Worm (Caenorhabditis elegans) whole organism, L4 larva: ENCODE measurements around the gene cyy-1.
A peak's percentile ranks its signal among the peaks of the same experiment; 100 is the strongest.

Experiments used
- F44E2.7 ChIP-seq: fragments of 200-800 bp; sonication (Bioruptor generic); IDR thresholded peaks from 2 replicates; pipeline ENCODE4 v2.1.2; 2022; ENCODE audit warnings: missing genetic modification characterization, missing compliant biosample characterization
- T20F7.1 ChIP-seq: fragments of 200-800 bp; sonication (Bioruptor generic); optimal IDR thresholded peaks from 2 replicates; lab custom pipeline; 2018; ENCODE audit warnings: mild to moderate bottlenecking, missing genetic modification characterization, missing compliant biosample characterization
- T26A8.4 ChIP-seq: fragments of 200-800 bp; sonication (Bioruptor generic); IDR thresholded peaks from 2 replicates; pipeline ENCODE4 v1.3.6; 2022; ENCODE audit warnings: missing genetic modification characterization, missing compliant biosample characterization
- Y5F2A.4 ChIP-seq: fragments of 200-800 bp; sonication (Bioruptor generic); optimal IDR thresholded peaks from 2 replicates; lab custom pipeline; 2018; ENCODE audit warnings: mild to moderate bottlenecking, missing genetic modification characterization, missing compliant biosample characterization
- aha-1 ChIP-seq: fragments of 150-350 bp; peaks from one replicate; lab custom pipeline; 2014; ENCODE audit warnings: missing biosample characterization, missing genetic modification characterization
- arid-1 ChIP-seq: fragments of 200-800 bp; sonication (Bioruptor generic); conservative IDR thresholded peaks from 2 replicates; pipeline ENCODE4 v1.3.6; 2022; ENCODE audit warnings: missing genetic modification reagents, missing genetic modification characterization, missing compliant biosample characterization
- ceh-20 ChIP-seq: fragments of 200-800 bp; sonication (Bioruptor generic); IDR thresholded peaks from 2 replicates; pipeline ENCODE4 v1.3.6; 2022; ENCODE audit warnings: missing genetic modification reagents, missing genetic modification characterization, missing compliant biosample characterization
- ceh-32 ChIP-seq: sonication (generic microtip); optimal IDR thresholded peaks from 2 replicates; lab custom pipeline; 2016; ENCODE audit warnings: mild to moderate bottlenecking, missing genetic modification characterization, missing compliant biosample characterization; ENCODE audit not compliant: poor library complexity
- ces-1 ChIP-seq: fragments of 150-350 bp; sonication (generic microtip); optimal IDR thresholded peaks from 4 replicates; lab custom pipeline; 2014; ENCODE audit warnings: missing biosample characterization, missing genetic modification reagents, missing genetic modification characterization
- cey-2 ChIP-seq: sonication (generic microtip); optimal IDR thresholded peaks from 3 replicates; lab custom pipeline; 2017; ENCODE audit warnings: missing genetic modification characterization, mild to moderate bottlenecking, missing compliant biosample characterization, antibody characterized with exemption, borderline replicate concordance; ENCODE audit not compliant: insufficient read depth
- ctbp-1 ChIP-seq: fragments of 200-800 bp; sonication (Bioruptor generic); IDR thresholded peaks from 2 replicates; pipeline ENCODE4 v1.3.6; 2022; ENCODE audit warnings: missing genetic modification reagents, missing genetic modification characterization, missing compliant biosample characterization
- dmd-6 ChIP-seq: fragments of 200-800 bp; sonication (Bioruptor generic); IDR thresholded peaks from 2 replicates; pipeline ENCODE4 v1.3.6; 2022; ENCODE audit warnings: missing genetic modification reagents, missing genetic modification characterization, missing compliant biosample characterization
- dmd-8 ChIP-seq: fragments of 200-800 bp; sonication (Bioruptor generic); IDR thresholded peaks from 2 replicates; pipeline ENCODE4 v1.3.6; 2022; ENCODE audit warnings: missing genetic modification characterization, missing compliant biosample characterization
- egl-27 ChIP-seq: sonication (generic microtip); optimal IDR thresholded peaks from 3 replicates; lab custom pipeline; 2017; ENCODE audit warnings: missing biosample characterization, missing genetic modification reagents, missing genetic modification characterization
- fkh-10 ChIP-seq: fragments of 150-350 bp; optimal IDR thresholded peaks from 2 replicates; lab custom pipeline; 2014; ENCODE audit warnings: missing biosample characterization, missing genetic modification reagents, missing genetic modification characterization
- hlh-30 ChIP-seq: sonication (generic microtip); optimal IDR thresholded peaks from 2 replicates; lab custom pipeline; 2017; ENCODE audit warnings: antibody characterized with exemption, mild to moderate bottlenecking, missing genetic modification characterization, missing compliant biosample characterization; ENCODE audit not compliant: insufficient read depth
- lin-29 ChIP-seq: fragments of 200-800 bp; sonication (Bioruptor generic); IDR thresholded peaks from 2 replicates; pipeline ENCODE4 v1.3.6; 2022; ENCODE audit warnings: missing genetic modification reagents, missing genetic modification characterization, missing compliant biosample characterization
- lin-39 ChIP-seq: fragments of 150-350 bp; optimal IDR thresholded peaks from 2 replicates; lab custom pipeline; 2014; ENCODE audit warnings: missing biosample characterization, missing genetic modification reagents, missing genetic modification characterization
- lir-3 ChIP-seq: sonication (generic microtip); optimal IDR thresholded peaks from 2 replicates; lab custom pipeline; 2016; ENCODE audit warnings: mild to moderate bottlenecking, missing genetic modification characterization, missing compliant biosample characterization
- lsy-2 ChIP-seq, 2 experiments: fragments of 150-350 bp in 1 of 2; sonication (generic microtip) in 1 of 2; optimal IDR thresholded peaks; 2 replicates each; lab custom pipeline; 2014 to 2017; ENCODE audit warnings: missing biosample characterization in 2 of 2, missing genetic modification characterization in 2 of 2
- mdl-1 ChIP-seq, 2 experiments: fragments of 150-350 bp in 1 of 2; sonication (generic microtip) in 1 of 2; optimal IDR thresholded peaks; 2 replicates each; lab custom pipeline; 2014 to 2017; ENCODE audit warnings: missing biosample characterization in 2 of 2, missing genetic modification characterization in 2 of 2
- mep-1 ChIP-seq: fragments of 150-350 bp; sonication (generic microtip); optimal IDR thresholded peaks from 3 replicates; lab custom pipeline; 2014; ENCODE audit warnings: missing biosample characterization, missing genetic modification characterization
- nhr-102 ChIP-seq: sonication (generic microtip); optimal IDR thresholded peaks from 2 replicates; lab custom pipeline; 2016; ENCODE audit warnings: mild to moderate bottlenecking, missing genetic modification characterization, moderate library complexity, missing compliant biosample characterization
- nhr-111 ChIP-seq: fragments of 200-800 bp; sonication (Bioruptor generic); optimal IDR thresholded peaks from 2 replicates; lab custom pipeline; 2018; ENCODE audit warnings: mild to moderate bottlenecking, missing genetic modification characterization, missing compliant biosample characterization
- nhr-237 ChIP-seq: sonication (generic microtip); optimal IDR thresholded peaks from 2 replicates; lab custom pipeline; 2017; ENCODE audit warnings: missing biosample characterization, missing genetic modification characterization
- nhr-25 ChIP-seq: sonication (generic microtip); optimal IDR thresholded peaks from 2 replicates; lab custom pipeline; 2017; ENCODE audit warnings: missing genetic modification characterization, mild to moderate bottlenecking, missing compliant biosample characterization, antibody characterized with exemption, moderate library complexity, borderline replicate concordance; ENCODE audit not compliant: insufficient read depth
- nhr-28 ChIP-seq: fragments of 150-350 bp; optimal IDR thresholded peaks from 2 replicates; lab custom pipeline; 2014; ENCODE audit warnings: missing biosample characterization, missing genetic modification characterization
- pqm-1 ChIP-seq: sonication (generic microtip); optimal IDR thresholded peaks from 2 replicates; lab custom pipeline; 2017; ENCODE audit warnings: missing biosample characterization, missing genetic modification characterization
- sdz-12 ChIP-seq: fragments of 200-800 bp; sonication (Bioruptor generic); optimal IDR thresholded peaks from 2 replicates; lab custom pipeline; 2018; ENCODE audit warnings: mild to moderate bottlenecking, missing genetic modification characterization, missing compliant biosample characterization
- set-16 ChIP-seq: fragments of 200-800 bp; sonication (Bioruptor generic); IDR thresholded peaks from 2 replicates; pipeline ENCODE4 v1.3.6; 2022; ENCODE audit warnings: missing genetic modification reagents, missing genetic modification characterization, missing compliant biosample characterization
- skn-1 ChIP-seq: fragments of 150-350 bp; optimal IDR thresholded peaks from 2 replicates; lab custom pipeline; 2014; ENCODE audit warnings: missing biosample characterization, missing genetic modification characterization
- spr-3 ChIP-seq: fragments of 200-800 bp; sonication (Bioruptor generic); optimal IDR thresholded peaks from 2 replicates; lab custom pipeline; 2018; ENCODE audit warnings: mild to moderate bottlenecking, missing genetic modification characterization, missing compliant biosample characterization
- tra-1 ChIP-seq: fragments of 200-800 bp; sonication (Bioruptor generic); IDR thresholded peaks from 2 replicates; pipeline ENCODE4 v1.3.6; 2022; ENCODE audit warnings: missing genetic modification reagents, missing genetic modification characterization, missing compliant biosample characterization
- unc-39 ChIP-seq: sonication (generic microtip); optimal IDR thresholded peaks from 2 replicates; lab custom pipeline; 2017; ENCODE audit warnings: missing biosample characterization, missing genetic modification characterization
- unc-62 ChIP-seq, 3 experiments: fragments of 150-350 bp in 1 of 3; sonication (generic microtip); optimal IDR thresholded peaks in 2 of 3; peaks in 1 of 3; 1 replicate in 1 of 3; 2 replicates in 2 of 3; lab custom pipeline; 2014 to 2017; ENCODE audit warnings: missing biosample characterization in 3 of 3, missing genetic modification characterization in 3 of 3, missing genetic modification reagents in 3 of 3, missing genotype in 1 of 3
- zip-2 ChIP-seq: fragments of 150-350 bp; optimal IDR thresholded peaks from 2 replicates; lab custom pipeline; 2014; ENCODE audit warnings: missing biosample characterization, missing genetic modification characterization

The cyy-1 gene

DNA sequence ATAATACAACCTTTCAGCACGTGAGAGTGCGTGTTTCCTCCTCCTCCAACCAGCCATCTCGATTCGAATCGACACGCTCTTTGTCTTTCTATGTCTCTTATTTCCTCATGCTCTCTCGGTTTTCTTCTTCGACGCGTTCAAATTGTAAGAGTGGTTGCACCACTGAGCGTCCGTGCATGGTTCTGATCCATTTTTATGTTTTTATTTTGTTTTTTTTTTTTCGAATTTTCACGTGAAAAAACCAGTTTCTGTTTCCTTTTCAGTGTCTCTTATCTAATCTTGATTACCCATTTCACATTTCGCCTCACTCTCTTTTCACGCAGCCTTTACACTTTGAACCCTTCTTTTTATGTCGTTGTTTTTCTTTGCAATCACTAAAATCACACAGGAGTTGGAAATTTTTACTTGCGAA, 34.8 kb upstream of the cyy-1 start (continued):
- TF ChIP-seq cey-2, result no peak
- no peak for TF ChIP-seq set-16 (GFP tag; lab: Robert Waterston, UW)
- no peak for TF ChIP-seq arid-1 (GFP tag; lab: Robert Waterston, UW)
- peak; percentile 53 for TF ChIP-seq nhr-28 (tag; lab: Kevin White, UChicago)
- TF ChIP-seq ceh-20 (GFP tag; lab: Robert Waterston, UW), result no peak
- TF ChIP-seq tra-1, result no peak
- peak; percentile 17 to 88 for TF ChIP-seq mdl-1 (tag; optimal IDR thresholded peaks at IDR 0.05; lab: Kevin White, UChicago)
- no peak for TF ChIP-seq nhr-102 (tag; lab: Kevin White, UChicago)

DNA sequence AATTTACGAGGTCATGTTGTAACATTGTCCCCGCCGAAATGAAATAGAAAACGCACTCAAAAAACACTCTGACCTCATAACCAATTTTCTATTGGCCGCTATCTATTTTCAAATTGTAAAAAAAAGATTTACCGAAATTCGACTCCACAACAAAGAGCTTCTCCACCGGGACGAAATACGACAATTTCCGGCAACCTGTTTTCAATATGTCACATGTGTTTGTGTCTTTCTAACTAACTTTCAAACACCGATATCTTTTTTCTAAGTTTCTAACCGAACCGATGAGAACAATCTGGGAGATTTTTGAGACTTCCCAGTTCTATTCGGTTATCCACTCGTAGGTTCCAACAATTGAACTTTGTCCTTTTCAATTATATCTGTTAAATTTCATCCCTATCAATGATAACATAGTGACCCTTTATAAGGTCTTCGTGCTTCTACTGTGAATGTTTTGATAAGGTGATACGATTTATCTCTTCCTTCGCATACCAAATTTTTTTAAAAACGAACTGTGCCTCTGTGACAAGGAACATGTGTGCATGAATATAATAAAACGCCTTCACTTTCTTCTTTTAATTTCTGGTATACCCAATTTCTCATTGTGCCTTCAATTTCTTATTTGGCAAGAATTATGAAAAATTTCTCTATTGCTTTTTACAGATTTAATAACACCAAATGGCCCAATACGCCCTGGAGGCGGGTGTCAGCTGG, 33.9 kb upstream of the cyy-1 start, which contains the start of gene lmbr-1:
Gene lmbr-1, plus strand, starts transcription at position 661 of the 711 bp plus-strand sequence.
- TF ChIP-seq pqm-1 (tag; lab: Kevin White, UChicago), result no peak
- TF ChIP-seq aha-1 (tag; lab: Kevin White, UChicago), result peak; percentile 65

DNA sequence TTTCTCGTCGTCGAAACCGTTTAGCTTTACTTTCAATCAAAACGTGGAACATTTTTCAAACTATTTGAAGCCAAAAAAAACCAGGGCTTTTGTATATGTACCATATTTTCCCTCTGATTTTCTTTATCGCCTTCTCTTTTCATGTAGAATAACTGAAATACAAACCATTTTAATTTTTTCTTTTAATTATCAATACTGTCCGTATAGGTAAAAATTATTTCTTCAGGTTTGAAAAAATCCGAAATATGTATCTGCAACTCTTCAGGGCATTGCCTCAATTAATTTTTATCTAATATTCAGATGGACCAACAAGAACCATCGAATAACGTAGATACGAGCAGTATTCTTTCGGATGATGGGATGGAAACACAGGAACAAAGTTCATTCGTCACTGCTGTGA, 30.7 kb upstream of the cyy-1 start, which contains the start of gene met-2:
Gene met-2, plus strand, starts transcription at position 301 of the 400 bp plus-strand sequence.
- TF ChIP-seq lir-3 (tag; lab: Kevin White, UChicago), result no peak
- peak; percentile 39 for TF ChIP-seq T20F7.1 (GFP tag; lab: Kevin White, UChicago)
- peak; percentile 2 for TF ChIP-seq mep-1 (tag; lab: Kevin White, UChicago)

DNA sequence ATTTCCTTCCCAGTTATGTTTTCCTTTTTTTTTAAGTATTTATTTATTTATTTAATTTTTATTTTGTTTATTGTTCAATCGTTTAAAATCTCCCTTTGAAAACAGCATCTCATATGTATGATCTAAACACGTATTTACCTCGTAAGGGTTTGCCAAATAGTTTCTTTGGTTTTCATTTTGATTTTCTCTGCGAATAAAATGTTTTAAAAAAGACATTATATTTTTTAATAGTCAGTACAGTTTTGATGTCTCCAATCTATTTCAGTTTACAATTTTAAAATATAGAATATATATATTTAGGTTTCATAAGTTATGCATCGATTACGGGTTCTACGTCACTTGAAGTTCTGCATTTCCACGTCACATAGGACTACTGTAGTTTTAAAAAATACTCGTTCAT, 25.0 kb upstream of the cyy-1 start, which contains the start of gene R05D3.12:
Gene R05D3.12, plus strand, starts transcription at position 301 of the 400 bp plus-strand sequence.
- TF ChIP-seq T26A8.4 (GFP tag; lab: Robert Waterston, UW), result no peak
- TF ChIP-seq F44E2.7 (GFP tag; lab: Robert Waterston, UW), result no peak
- no peak for TF ChIP-seq aha-1 (tag; lab: Kevin White, UChicago)
- no peak for TF ChIP-seq lin-29
- no peak for TF ChIP-seq unc-39
- TF ChIP-seq sdz-12 (GFP tag; lab: Kevin White, UChicago), result no peak
- no peak for TF ChIP-seq lir-3 (tag; lab: Kevin White, UChicago)
- TF ChIP-seq dmd-8 (GFP tag; lab: Robert Waterston, UW), result no peak
- TF ChIP-seq lin-39 (tag; lab: Kevin White, UChicago), result no peak
- TF ChIP-seq nhr-25, result no peak

DNA sequence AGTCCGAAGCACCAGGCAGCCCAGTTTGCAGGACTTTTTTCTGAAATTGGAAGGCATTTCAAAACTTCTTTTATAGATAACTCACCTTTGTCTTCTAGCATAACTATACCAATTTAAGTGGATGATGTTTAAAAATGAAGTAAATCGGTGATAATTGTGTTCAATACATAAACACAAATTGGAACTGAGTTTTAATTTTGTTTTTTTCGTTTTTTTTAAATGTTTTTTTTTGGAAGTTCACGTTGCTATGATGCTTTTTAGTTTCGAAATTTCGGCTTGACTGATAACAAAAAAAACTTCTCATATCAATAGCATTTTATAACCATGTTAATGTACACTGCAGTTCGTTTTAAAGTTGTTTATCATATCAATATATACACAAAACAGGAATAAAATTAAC, 16.1 kb upstream of the cyy-1 start, which contains the start of gene ZK353.4:
Gene ZK353.4, minus strand, starts transcription at position 101 of the 400 bp plus-strand sequence.
- TF ChIP-seq sdz-12 (GFP tag; lab: Kevin White, UChicago) (no peak), Y5F2A.4 (no peak), ces-1 (GFP tag; lab: Kevin White, UChicago) (no peak), mep-1 (tag; lab: Kevin White, UChicago) (no peak), nhr-111 (GFP tag; lab: Kevin White, UChicago) (no peak), ctbp-1 (GFP tag; lab: Robert Waterston, UW) (no peak), nhr-237 (tag; lab: Kevin White, UChicago) (no peak), egl-27 (no peak), spr-3 (GFP tag; lab: Kevin White, UChicago) (no peak), unc-39 (no peak)
- TF ChIP-seq, all 104 proteins: peak for 0

DNA sequence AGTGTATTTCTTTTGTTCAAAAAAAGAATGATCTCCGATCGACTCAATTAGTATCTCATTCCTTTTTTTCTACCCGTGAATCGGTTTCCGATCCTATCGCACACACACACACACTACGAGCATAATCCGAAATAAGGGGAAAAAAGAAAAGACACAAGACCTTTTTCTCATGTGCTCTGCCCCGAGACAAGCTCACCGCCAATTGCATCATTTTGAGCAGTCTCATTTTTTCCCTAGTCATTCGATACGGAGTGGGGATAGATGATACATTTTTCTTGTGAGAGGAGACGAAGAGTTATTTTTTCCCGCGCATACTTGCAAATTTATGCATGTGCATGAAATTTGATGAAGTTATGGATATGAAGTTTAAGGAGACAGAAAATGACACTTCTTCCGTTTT, 13.4 kb upstream of the cyy-1 start:
- TF ChIP-seq fkh-10 (GFP tag; lab: Kevin White, UChicago), result peak; percentile 27
- TF ChIP-seq lsy-2 (tag; optimal IDR thresholded peaks at IDR 0.05; lab: Kevin White, UChicago), result peak; percentile 33 to 56
- TF ChIP-seq dmd-6 (GFP tag; lab: Robert Waterston, UW), result peak; percentile 14; the same call in 1 of the 2 replicates
- TF ChIP-seq zip-2 (tag; lab: Kevin White, UChicago), result no peak
- TF ChIP-seq unc-62 (GFP tag; optimal IDR thresholded peaks at IDR 0.05 in 1 of 2; lab: Kevin White, UChicago), result peak in 1 of 2 experiments; percentile 4
- no peak for TF ChIP-seq unc-62 (tag; optimal IDR thresholded peaks at IDR 0.05; lab: Kevin White, UChicago)
- peak in 1 of 2 experiments; percentile 28 for TF ChIP-seq mdl-1 (tag; optimal IDR thresholded peaks at IDR 0.05; lab: Kevin White, UChicago)
- TF ChIP-seq skn-1 (tag; lab: Kevin White, UChicago), result no peak
- TF ChIP-seq hlh-30 (tag; lab: Kevin White, UChicago), result peak; percentile 85
- TF ChIP-seq ceh-32 (tag; lab: Kevin White, UChicago), result no peak
